Fruit fly (Drosophila melanogaster): ENCODE measurements around the gene TwdlN.

- no peak for TF ChIP-seq insv (optimal IDR thresholded peaks at IDR 0.05)
- TF ChIP-seq psq (optimal IDR thresholded peaks at IDR 0.05) = no peak
- TF ChIP-seq Myc (optimal IDR thresholded peaks at IDR 0.05) = no peak
Observed at dm6 chr3R:26634585-26634984, 2.9 kb downstream of the TwdlN start, which contains the start of gene TwdlR.
